Fruit fly (Drosophila melanogaster) whole organism, adult: ENCODE results near the gene Hrs.

Source experiments
- CG11617 ChIP-seq: fragments of 200-800 bp; sonication (Bioruptor generic); optimal IDR thresholded peaks from 2 replicates; lab custom pipeline; 2017; ENCODE audit warnings: mild to moderate bottlenecking, missing biosample characterization, missing genetic modification reagents, missing genetic modification characterization
- CG12768 ChIP-seq: fragments of 200-800 bp; sonication (Bioruptor generic); optimal IDR thresholded peaks from 2 replicates; lab custom pipeline; 2017; ENCODE audit warnings: missing biosample characterization, missing genetic modification characterization, mild to moderate bottlenecking, moderate library complexity, missing genetic modification reagents
- CG1620 ChIP-seq: fragments of 200-800 bp; sonication (Bioruptor generic); optimal IDR thresholded peaks from 2 replicates; lab custom pipeline; 2016; ENCODE audit warnings: missing biosample characterization, missing genetic modification characterization
- CG33017 ChIP-seq: fragments of 200-800 bp; sonication (Bioruptor generic); optimal IDR thresholded peaks from 2 replicates; lab custom pipeline; 2018; ENCODE audit warnings: missing biosample characterization, mild to moderate bottlenecking, missing genetic modification characterization, moderate library complexity
- CG7045 ChIP-seq: fragments of 200-800 bp; sonication (Bioruptor generic); optimal IDR thresholded peaks from 2 replicates; lab custom pipeline; 2017; ENCODE audit warnings: missing biosample characterization, mild to moderate bottlenecking, missing genetic modification characterization
- Clk ChIP-seq: fragments of 200-800 bp; sonication (Bioruptor generic); optimal IDR thresholded peaks from 2 replicates; lab custom pipeline; 2017; ENCODE audit warnings: missing biosample characterization, missing genetic modification characterization
- Hr96 ChIP-seq: fragments of 200-800 bp; sonication (Bioruptor generic); optimal IDR thresholded peaks from 2 replicates; lab custom pipeline; 2016; ENCODE audit warnings: missing biosample characterization, missing genetic modification characterization
- cic ChIP-seq: fragments of 200-800 bp; sonication (Bioruptor generic); optimal IDR thresholded peaks from 2 replicates; lab custom pipeline; 2017; ENCODE audit warnings: missing biosample characterization, mild to moderate bottlenecking, missing genetic modification characterization, moderate library complexity
- cnc ChIP-seq, 2 experiments: fragments of >200 bp; optimal IDR thresholded peaks; 2 replicates each; lab custom pipeline; 2017
- pad ChIP-seq: fragments of 200-800 bp; sonication (Bioruptor generic); optimal IDR thresholded peaks from 3 replicates; lab custom pipeline; 2017; ENCODE audit warnings: missing biosample characterization, missing genetic modification characterization, mild to moderate bottlenecking, moderate library complexity, missing genetic modification reagents
- tj ChIP-seq: fragments of 200-800 bp; sonication (Bioruptor generic); optimal IDR thresholded peaks from 3 replicates; lab custom pipeline; 2017; ENCODE audit warnings: missing biosample characterization, mild to moderate bottlenecking, missing genetic modification characterization, moderate library complexity

DNA sequence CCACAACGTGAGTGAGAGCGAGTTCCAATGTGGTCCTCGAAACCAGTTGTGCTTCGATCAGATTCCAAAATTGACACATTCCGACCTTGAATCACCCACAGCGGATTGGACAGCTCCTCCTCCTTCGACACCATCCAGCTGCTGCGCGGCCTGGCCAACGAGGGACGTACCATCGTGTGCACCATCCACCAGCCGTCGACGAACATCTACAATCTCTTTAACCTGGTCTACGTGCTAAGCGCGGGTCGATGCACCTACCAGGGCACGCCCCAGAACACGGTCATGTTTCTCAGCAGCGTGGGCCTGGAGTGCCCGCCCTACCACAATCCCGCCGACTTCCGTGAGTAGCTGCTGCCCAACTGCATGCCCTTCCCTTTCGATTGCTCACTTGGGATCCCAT is 2.2 kb upstream of the Hrs start:
- TF ChIP-seq tj (GFP tag; lab: Kevin White, UChicago) (no peak), pad (GFP tag; lab: Kevin White, UChicago) (no peak), cic (GFP tag; lab: Kevin White, UChicago) (no peak), CG12768 (GFP tag; lab: Kevin White, UChicago) (no peak), cnc (optimal IDR thresholded peaks at IDR 0.05; lab: Kevin White, UChicago) (no peak), CG33017 (tag; lab: Kevin White, UChicago) (no peak), CG1620 (GFP tag; lab: Kevin White, UChicago) (no peak), Clk (GFP tag; lab: Kevin White, UChicago) (no peak), CG11617 (GFP tag; lab: Kevin White, UChicago) (no peak), Hr96 (GFP tag; lab: Kevin White, UChicago) (no peak), CG7045 (GFP tag; lab: Kevin White, UChicago) (no peak)
